Worm (Caenorhabditis elegans): Measurements from ENCODE around the gene C32D5.11.

ce11 chrII:6370110-6370509, 14.9 kb upstream of the C32D5.11 start:
- TF ChIP-seq ztf-11 (tag; optimal IDR thresholded peaks at IDR 0.05) (no peak), F13H6.1 (tag; optimal IDR thresholded peaks at IDR 0.05) (peak; percentile 88), elt-1 (tag; optimal IDR thresholded peaks at IDR 0.05) (no peak), mbf-1 (tag; optimal IDR thresholded peaks at IDR 0.05) (no peak), ama-1 (optimal IDR thresholded peaks at IDR 0.05) (no peak), nhr-237 (tag; optimal IDR thresholded peaks at IDR 0.05) (peak; percentile 40), R02D3.7 (tag; optimal IDR thresholded peaks at IDR 0.05) (no peak), lin-13 (GFP tag; optimal IDR thresholded peaks at IDR 0.05) (peak; percentile 77)
